Worm (Caenorhabditis elegans) whole organism, young adult: Measurements from ENCODE around the gene C56A3.8.

Experiments
- B0261.1 ChIP-seq: sonication (generic microtip); optimal IDR thresholded peaks from 2 replicates; lab custom pipeline; 2016; ENCODE audit warnings: mild to moderate bottlenecking, missing genetic modification characterization, moderate library complexity, missing compliant biosample characterization
- C06A6.2 ChIP-seq: fragments of 200-800 bp; sonication (Bioruptor generic); conservative IDR thresholded peaks from 2 replicates; pipeline ENCODE4 v1.3.6; 2022; ENCODE audit warnings: missing genetic modification characterization, missing compliant biosample characterization
- D2030.7 ChIP-seq: fragments of 200-800 bp; sonication (Bioruptor generic); IDR thresholded peaks from 2 replicates; pipeline ENCODE4 v1.3.6; 2022; ENCODE audit warnings: missing genetic modification reagents, missing genetic modification characterization, missing compliant biosample characterization
- F22D6.2 ChIP-seq: sonication (generic microtip); optimal IDR thresholded peaks from 2 replicates; lab custom pipeline; 2016; ENCODE audit warnings: mild to moderate bottlenecking, missing genetic modification characterization, missing compliant biosample characterization
- F33H1.4 ChIP-seq: fragments of 200-800 bp; sonication (Bioruptor generic); IDR thresholded peaks from 2 replicates; pipeline ENCODE4 v1.3.6; 2022; ENCODE audit warnings: missing genetic modification reagents, missing genetic modification characterization, missing compliant biosample characterization
- F49E8.2 ChIP-seq: sonication (generic microtip); optimal IDR thresholded peaks from 3 replicates; lab custom pipeline; 2017; ENCODE audit warnings: missing genetic modification characterization, mild to moderate bottlenecking, missing compliant biosample characterization, antibody characterized with exemption, moderate library complexity; ENCODE audit not compliant: insufficient read depth
- K12H6.12 ChIP-seq: fragments of 200-800 bp; sonication (Bioruptor generic); optimal IDR thresholded peaks from 2 replicates; lab custom pipeline; 2018; ENCODE audit warnings: mild to moderate bottlenecking, missing genetic modification characterization, missing compliant biosample characterization
- ZK185.1 ChIP-seq: sonication (generic microtip); optimal IDR thresholded peaks from 2 replicates; lab custom pipeline; 2016; ENCODE audit warnings: mild to moderate bottlenecking, missing genetic modification characterization, missing compliant biosample characterization; ENCODE audit not compliant: poor library complexity, severe bottlenecking
- ama-1 ChIP-seq, 3 experiments: fragments of 150-350 bp in 1 of 3; sonication (generic microtip) in 2 of 3; optimal IDR thresholded peaks; 2 replicates each; lab custom pipeline; 2014 to 2018; ENCODE audit warnings: missing biosample characterization in 2 of 3, missing genetic modification characterization in 2 of 3, missing genetic modification reagents in 2 of 3
- atf-7 ChIP-seq: sonication (generic microtip); optimal IDR thresholded peaks from 2 replicates; lab custom pipeline; 2017; ENCODE audit warnings: mild to moderate bottlenecking, missing genetic modification characterization, missing compliant biosample characterization
- attf-3 ChIP-seq: fragments of 200-800 bp; sonication (Bioruptor generic); conservative IDR thresholded peaks from 2 replicates; pipeline ENCODE4 v1.3.6; 2022; ENCODE audit warnings: missing genetic modification reagents, missing genetic modification characterization, missing compliant biosample characterization
- attf-5 ChIP-seq: fragments of 200-800 bp; sonication (Bioruptor generic); optimal IDR thresholded peaks from 2 replicates; lab custom pipeline; 2018; ENCODE audit warnings: mild to moderate bottlenecking, missing genetic modification characterization, missing compliant biosample characterization
- cebp-1 ChIP-seq, 2 experiments: fragments of 200-800 bp in 1 of 2; sonication (Bioruptor generic) in 1 of 2; sonication (generic microtip) in 1 of 2; IDR thresholded peaks in 1 of 2; optimal IDR thresholded peaks in 1 of 2; 2 replicates each; pipeline versions ENCODE4 v1.3.6 to Lab custom; 2017 to 2022; ENCODE audit warnings: missing compliant biosample characterization in 2 of 2, missing genetic modification characterization in 2 of 2, mild to moderate bottlenecking in 1 of 2, missing genetic modification reagents in 1 of 2, moderate library complexity in 1 of 2
- ceh-27 ChIP-seq: fragments of 200-800 bp; sonication (Bioruptor generic); optimal IDR thresholded peaks from 2 replicates; lab custom pipeline; 2018; ENCODE audit warnings: mild to moderate bottlenecking, missing genetic modification characterization, moderate library complexity, missing compliant biosample characterization
- die-1 ChIP-seq: sonication (generic microtip); optimal IDR thresholded peaks from 2 replicates; lab custom pipeline; 2016; ENCODE audit warnings: missing genotype, mild to moderate bottlenecking, missing genetic modification characterization, missing compliant biosample characterization
- dpl-1 ChIP-seq: fragments of 150-350 bp; optimal IDR thresholded peaks from 2 replicates; lab custom pipeline; 2014; ENCODE audit warnings: missing biosample characterization, missing genetic modification reagents, missing genetic modification characterization
- egl-44 ChIP-seq: fragments of 200-800 bp; sonication (Bioruptor generic); IDR thresholded peaks from 2 replicates; pipeline ENCODE4 v1.3.6; 2022; ENCODE audit warnings: missing genetic modification reagents, missing genetic modification characterization, missing compliant biosample characterization
- egrh-3 ChIP-seq: fragments of 200-800 bp; sonication (Bioruptor generic); IDR thresholded peaks from 2 replicates; pipeline ENCODE4 v1.3.6; 2022; ENCODE audit warnings: missing genetic modification reagents, missing genetic modification characterization, missing compliant biosample characterization
- ekl-4 ChIP-seq: fragments of 200-800 bp; sonication (Bioruptor generic); IDR thresholded peaks from 2 replicates; pipeline ENCODE4 v1.3.6; 2022; ENCODE audit warnings: missing genetic modification reagents, missing genetic modification characterization, missing compliant biosample characterization
- hmg-1.2 ChIP-seq: fragments of 200-800 bp; sonication (Bioruptor generic); IDR thresholded peaks from 2 replicates; pipeline ENCODE4 v1.3.6; 2022; ENCODE audit warnings: missing genetic modification reagents, missing genetic modification characterization, missing compliant biosample characterization
- hmg-20 ChIP-seq: fragments of 200-800 bp; sonication (Bioruptor generic); IDR thresholded peaks from 2 replicates; pipeline ENCODE4 v1.3.6; 2022; ENCODE audit warnings: missing genetic modification reagents, missing genetic modification characterization, missing compliant biosample characterization
- let-526 ChIP-seq: fragments of 200-800 bp; sonication (Bioruptor generic); IDR thresholded peaks from 2 replicates; pipeline ENCODE4 v1.3.6; 2022; ENCODE audit warnings: missing genetic modification reagents, missing genetic modification characterization, missing compliant biosample characterization
- lin-26 ChIP-seq: fragments of 200-800 bp; sonication (Bioruptor generic); IDR thresholded peaks from 2 replicates; pipeline ENCODE4 v1.3.6; 2022; ENCODE audit warnings: missing genetic modification reagents, missing genetic modification characterization, missing compliant biosample characterization
- lin-35 ChIP-seq, 3 experiments: fragments of 150-350 bp in 2 of 3; sonication (generic microtip) in 1 of 3; optimal IDR thresholded peaks; 2 replicates each; lab custom pipeline; 2014 to 2018; ENCODE audit warnings: missing biosample characterization in 3 of 3, missing genetic modification characterization in 3 of 3, missing genetic modification reagents in 3 of 3
- lin-40 ChIP-seq: sonication (generic microtip); optimal IDR thresholded peaks from 2 replicates; lab custom pipeline; 2016; ENCODE audit warnings: missing genetic modification characterization, mild to moderate bottlenecking, missing compliant biosample characterization, missing genotype, missing genetic modification reagents
- lsy-27 ChIP-seq: sonication (generic microtip); optimal IDR thresholded peaks from 2 replicates; lab custom pipeline; 2017; ENCODE audit warnings: missing genetic modification characterization, mild to moderate bottlenecking, missing compliant biosample characterization, antibody characterized with exemption, missing genotype, borderline replicate concordance; ENCODE audit not compliant: insufficient read depth
- mcd-1 ChIP-seq: fragments of 200-800 bp; sonication (Bioruptor generic); IDR thresholded peaks from 2 replicates; pipeline ENCODE4 v1.3.6; 2022; ENCODE audit warnings: missing genetic modification reagents, missing genetic modification characterization, missing compliant biosample characterization
- nfya-1 ChIP-seq: sonication (generic microtip); optimal IDR thresholded peaks from 2 replicates; lab custom pipeline; 2017; ENCODE audit warnings: antibody characterized with exemption, missing compliant biosample characterization, missing genetic modification characterization, borderline replicate concordance; ENCODE audit not compliant: insufficient read depth
- nhr-80 ChIP-seq: sonication (generic microtip); optimal IDR thresholded peaks from 2 replicates; lab custom pipeline; 2016; ENCODE audit warnings: missing genetic modification characterization, missing compliant biosample characterization
- pbrm-1 ChIP-seq: fragments of 200-800 bp; sonication (Bioruptor generic); IDR thresholded peaks from 2 replicates; pipeline ENCODE4 v1.3.6; 2022; ENCODE audit warnings: missing genetic modification reagents, missing genetic modification characterization, missing compliant biosample characterization
- rcor-1 ChIP-seq: fragments of 200-800 bp; sonication (Bioruptor generic); IDR thresholded peaks from 2 replicates; pipeline ENCODE4 v1.3.6; 2022; ENCODE audit warnings: missing genetic modification reagents, missing genetic modification characterization, missing compliant biosample characterization
- rpc-1 ChIP-seq, 2 experiments: fragments of 150-350 bp in 1 of 2; sonication (generic microtip) in 1 of 2; optimal IDR thresholded peaks; 2 replicates each; lab custom pipeline; 2014 to 2018; ENCODE audit warnings: missing biosample characterization in 1 of 2, missing genetic modification characterization in 1 of 2, missing genetic modification reagents in 1 of 2, missing genotype in 1 of 2
- snpc-4 ChIP-seq, 5 experiments: fragments of 150-350 bp in 1 of 5; sonication (generic microtip) in 4 of 5; optimal IDR thresholded peaks; 2 replicates each; lab custom pipeline; 2014 to 2018; ENCODE audit warnings: missing genetic modification characterization in 5 of 5, missing biosample characterization in 3 of 5, antibody characterized with exemption in 2 of 5, mild to moderate bottlenecking in 2 of 5, missing compliant biosample characterization in 2 of 5, missing genotype in 2 of 5, moderate library complexity in 2 of 5, missing genetic modification reagents in 1 of 5
- sptf-2 ChIP-seq: fragments of 200-800 bp; sonication (Bioruptor generic); optimal IDR thresholded peaks from 2 replicates; lab custom pipeline; 2018; ENCODE audit warnings: mild to moderate bottlenecking, missing genetic modification characterization, missing compliant biosample characterization
- tlf-1 ChIP-seq: fragments of 200-800 bp; sonication (Bioruptor generic); optimal IDR thresholded peaks from 2 replicates; lab custom pipeline; 2018; ENCODE audit warnings: mild to moderate bottlenecking, missing genetic modification characterization, missing compliant biosample characterization
- unc-130 ChIP-seq: sonication (generic microtip); optimal IDR thresholded peaks from 2 replicates; lab custom pipeline; 2016; ENCODE audit warnings: missing genetic modification reagents, missing genetic modification characterization, missing compliant biosample characterization
- xnd-1 ChIP-seq: sonication (generic microtip); optimal IDR thresholded peaks from 2 replicates; lab custom pipeline; 2016; ENCODE audit warnings: missing genotype, missing genetic modification reagents, missing genetic modification characterization, missing compliant biosample characterization
- ztf-25 ChIP-seq: fragments of 200-800 bp; sonication (Bioruptor generic); IDR thresholded peaks from 2 replicates; pipeline ENCODE4 v1.3.6; 2022; ENCODE audit warnings: missing genetic modification reagents, missing genetic modification characterization, missing compliant biosample characterization
- ztf-6 ChIP-seq: fragments of 200-800 bp; sonication (Bioruptor generic); IDR thresholded peaks from 2 replicates; pipeline ENCODE4 v1.3.6; 2022; ENCODE audit warnings: missing genetic modification reagents, missing genetic modification characterization, missing compliant biosample characterization

C56A3.8 gene

ce11 chrV:13536058-13536579 lies 24.0 kb upstream of the C56A3.8 start, which contains the start of gene frpr-5:
Gene frpr-5 (minus strand): TSS chrV:13536108.
- no peak for TF ChIP-seq lin-26
- no peak for TF ChIP-seq ekl-4 (GFP tag; lab: Robert Waterston, UW)
- TF ChIP-seq lin-40 (tag; lab: Kevin White, UChicago), result no peak
- no peak for TF ChIP-seq ceh-27 (GFP tag; lab: Kevin White, UChicago)
- TF ChIP-seq pbrm-1 (GFP tag; lab: Robert Waterston, UW), result no peak
- no peak for TF ChIP-seq atf-7 (tag; lab: Kevin White, UChicago)
- no peak for TF ChIP-seq dpl-1
- TF ChIP-seq die-1 (tag; lab: Kevin White, UChicago), result no peak

ce11 chrV:13551601-13552000 lies 8.5 kb upstream of the C56A3.8 start, which contains the start of the genes C56A3.4 and C56A3.5:
Gene C56A3.4 (minus strand): TSS chrV:13551754.
Gene C56A3.5 (plus strand): TSS chrV:13551967.
- TF ChIP-seq D2030.7 (GFP tag; lab: Robert Waterston, UW), result 0 out of 2 replicates have a peak, but pooled peaks have one; percentile 26
- 0 out of 2 replicates have a peak, but pooled peaks have one; percentile 10 for TF ChIP-seq ztf-25 (GFP tag; lab: Robert Waterston, UW)
- TF ChIP-seq F49E8.2, result no peak
- TF ChIP-seq unc-130 (GFP tag; lab: Kevin White, UChicago), result peak; percentile 28
- TF ChIP-seq let-526 (GFP tag; lab: Robert Waterston, UW), result peak; percentile 63; the same call in 1 of the 2 replicates
- TF ChIP-seq cebp-1 (GFP tag; IDR thresholded peaks at IDR 0.05; lab: Robert Waterston, UW), result peak; percentile 92
- TF ChIP-seq cebp-1 (tag; optimal IDR thresholded peaks at IDR 0.05; lab: Kevin White, UChicago), result peak; percentile 99
- no peak for TF ChIP-seq rcor-1
- 0 out of 2 replicates have a peak, but pooled peaks have one; percentile 21 for TF ChIP-seq hmg-1.2 (GFP tag; lab: Robert Waterston, UW)
- TF ChIP-seq mcd-1, result peak; percentile 60
- no peak for TF ChIP-seq nfya-1 (tag; lab: Kevin White, UChicago)
- no peak for TF ChIP-seq sptf-2
- no peak for TF ChIP-seq egrh-3
- TF ChIP-seq lin-40 (tag; lab: Kevin White, UChicago), result peak; percentile 4
- peak; percentile 26 for TF ChIP-seq nhr-80 (tag; lab: Kevin White, UChicago)
- TF ChIP-seq K12H6.12 (tag; lab: Kevin White, UChicago), result peak; percentile 27
- TF ChIP-seq lin-35 (GFP tag; optimal IDR thresholded peaks at IDR 0.05; lab: Kevin White, UChicago), result peak in 1 of 3 experiments; percentile 20
- TF ChIP-seq snpc-4 (GFP tag; optimal IDR thresholded peaks at IDR 0.05; lab: Kevin White, UChicago), result no peak
- peak in 1 of 4 experiments; percentile 14 for TF ChIP-seq snpc-4 (tag; optimal IDR thresholded peaks at IDR 0.05; lab: Kevin White, UChicago)
- TF ChIP-seq ama-1 (optimal IDR thresholded peaks at IDR 0.05; lab: Kevin White, UChicago), result no peak
- no peak for TF ChIP-seq ama-1 (GFP tag; optimal IDR thresholded peaks at IDR 0.05; lab: Kevin White, UChicago)
- TF ChIP-seq attf-5 (GFP tag; lab: Kevin White, UChicago), result peak; percentile 53
- no peak for TF ChIP-seq ztf-6 (GFP tag; lab: Robert Waterston, UW)
- TF ChIP-seq attf-3 (GFP tag; lab: Robert Waterston, UW), result 0 out of 2 replicates have a peak, but pooled peaks have one; percentile 29
- TF ChIP-seq B0261.1 (tag; lab: Kevin White, UChicago), result no peak
- peak; percentile 48 for TF ChIP-seq ZK185.1 (tag; lab: Kevin White, UChicago)
- no peak for TF ChIP-seq lin-26
- TF ChIP-seq ceh-27 (GFP tag; lab: Kevin White, UChicago), result peak; percentile 58

- TF ChIP-seq sptf-2, result no peak
- TF ChIP-seq, all 124 proteins: peak for 0
Observed at ce11 chrV:13556297-13556696, 3.8 kb upstream of the C56A3.8 start, which contains the start of gene C56A3.6. Gene C56A3.6 (minus strand): TSS chrV:13556397.

- TF ChIP-seq B0261.1 (tag; lab: Kevin White, UChicago) (no peak), egl-44 (GFP tag; lab: Robert Waterston, UW) (peak; percentile 33; the same call in 1 of the 2 replicates), F22D6.2 (tag; lab: Kevin White, UChicago) (peak; percentile 36), rpc-1 (optimal IDR thresholded peaks at IDR 0.05; lab: Kevin White, UChicago) (no peak), rpc-1 (tag; optimal IDR thresholded peaks at IDR 0.05; lab: Kevin White, UChicago) (no peak), F33H1.4 (GFP tag; lab: Robert Waterston, UW) (peak; percentile 44), C06A6.2 (GFP tag; lab: Robert Waterston, UW) (0 out of 2 replicates have a peak, but pooled peaks have one; percentile 28), xnd-1 (peak; percentile 4), attf-3 (GFP tag; lab: Robert Waterston, UW) (peak; percentile 58), tlf-1 (GFP tag; lab: Kevin White, UChicago) (peak; percentile 21), lsy-27 (tag; lab: Kevin White, UChicago) (no peak), lin-26 (no peak), hmg-20 (peak; percentile 66; the same call in 1 of the 2 replicates)
Observed at ce11 chrV:13556746-13557145, 3.3 kb upstream of the C56A3.8 start, which contains the start of gene cav-2. Gene cav-2 (plus strand): TSS chrV:13557104.
